Worm (Caenorhabditis elegans): ENCODE results near the gene valv-1.

The valv-1 gene

ce11 chrIV:7418818-7419217 lies 26.3 kb downstream of the valv-1 start, which contains the start of gene B0496.6:
Gene B0496.6 (plus strand): TSS chrIV:7419118.
- TF ChIP-seq T22C8.4 (GFP tag; IDR thresholded peaks at IDR 0.05) (no peak), klf-2 (GFP tag; conservative IDR thresholded peaks at IDR 0.05) (no peak), flt-1 (GFP tag; IDR thresholded peaks at IDR 0.05) (no peak), ztf-23 (GFP tag; IDR thresholded peaks at IDR 0.05) (no peak), tab-1 (GFP tag; IDR thresholded peaks at IDR 0.05) (no peak), ref-1 (GFP tag; conservative IDR thresholded peaks at IDR 0.05) (no peak), med-1 (GFP tag; optimal IDR thresholded peaks at IDR 0.05; ENCODE audit: insufficient read depth) (no peak), cog-1 (tag; optimal IDR thresholded peaks at IDR 0.05) (no peak), ztf-29 (GFP tag; IDR thresholded peaks at IDR 0.05) (no peak)

ce11 chrIV:7414163-7414562 lies 31.0 kb downstream of the valv-1 start:
- TF ChIP-seq ztf-23 (GFP tag; IDR thresholded peaks at IDR 0.05) (no peak), tab-1 (GFP tag; IDR thresholded peaks at IDR 0.05) (no peak)

ce11 chrIV:7413573-7413972 lies 31.6 kb downstream of the valv-1 start:
- TF ChIP-seq med-1 (GFP tag; optimal IDR thresholded peaks at IDR 0.05; ENCODE audit: insufficient read depth), result no peak
- no peak for TF ChIP-seq T22C8.4 (GFP tag; IDR thresholded peaks at IDR 0.05)
- no peak for TF ChIP-seq ref-1 (GFP tag; conservative IDR thresholded peaks at IDR 0.05)
- no peak for TF ChIP-seq tab-1 (GFP tag; IDR thresholded peaks at IDR 0.05)
- no peak for TF ChIP-seq flt-1 (GFP tag; IDR thresholded peaks at IDR 0.05)
- TF ChIP-seq ztf-29 (GFP tag; IDR thresholded peaks at IDR 0.05), result no peak
- TF ChIP-seq klf-2 (GFP tag; conservative IDR thresholded peaks at IDR 0.05), result no peak
- TF ChIP-seq cog-1 (tag; optimal IDR thresholded peaks at IDR 0.05), result no peak
- no peak for TF ChIP-seq ztf-23 (GFP tag; IDR thresholded peaks at IDR 0.05)

- no peak for TF ChIP-seq ref-1 (GFP tag; conservative IDR thresholded peaks at IDR 0.05)
- TF ChIP-seq ztf-29 (GFP tag; IDR thresholded peaks at IDR 0.05), result no peak
- no peak for TF ChIP-seq flt-1 (GFP tag; IDR thresholded peaks at IDR 0.05)
Observed at ce11 chrIV:7407301-7407700, 37.8 kb downstream of the valv-1 start.

- TF ChIP-seq flt-1 (GFP tag; IDR thresholded peaks at IDR 0.05), result no peak
- no peak for TF ChIP-seq ztf-29 (GFP tag; IDR thresholded peaks at IDR 0.05)
- TF ChIP-seq med-1 (GFP tag; optimal IDR thresholded peaks at IDR 0.05; ENCODE audit: insufficient read depth), result no peak
- TF ChIP-seq klf-2 (GFP tag; conservative IDR thresholded peaks at IDR 0.05), result no peak
- TF ChIP-seq ref-1 (GFP tag; conservative IDR thresholded peaks at IDR 0.05), result no peak
- no peak for TF ChIP-seq cog-1 (tag; optimal IDR thresholded peaks at IDR 0.05)
- TF ChIP-seq tab-1 (GFP tag; IDR thresholded peaks at IDR 0.05), result no peak
- no peak for TF ChIP-seq ztf-23 (GFP tag; IDR thresholded peaks at IDR 0.05)
- TF ChIP-seq T22C8.4 (GFP tag; IDR thresholded peaks at IDR 0.05), result no peak
Observed at ce11 chrIV:7406690-7407089, 38.4 kb downstream of the valv-1 start.

ce11 chrIV:7404934-7405632 lies 40.1 kb downstream of the valv-1 start, which contains the start of the genes C48A7.16 and egl-19:
Gene C48A7.16 (plus strand): TSS chrIV:7405477.
Gene egl-19 (plus strand): TSS chrIV:7405582.
- TF ChIP-seq T22C8.4 (GFP tag; IDR thresholded peaks at IDR 0.05) (no peak), med-1 (GFP tag; optimal IDR thresholded peaks at IDR 0.05; ENCODE audit: insufficient read depth) (no peak), flt-1 (GFP tag; IDR thresholded peaks at IDR 0.05) (no peak), ztf-29 (GFP tag; IDR thresholded peaks at IDR 0.05) (no peak), tab-1 (GFP tag; IDR thresholded peaks at IDR 0.05) (no peak), ref-1 (GFP tag; conservative IDR thresholded peaks at IDR 0.05) (no peak), ztf-23 (GFP tag; IDR thresholded peaks at IDR 0.05) (no peak), cog-1 (tag; optimal IDR thresholded peaks at IDR 0.05) (no peak), klf-2 (GFP tag; conservative IDR thresholded peaks at IDR 0.05) (no peak)

ce11 chrIV:7403422-7403821 lies 41.7 kb downstream of the valv-1 start:
- TF ChIP-seq ztf-29 (GFP tag; IDR thresholded peaks at IDR 0.05) (no peak), T22C8.4 (GFP tag; IDR thresholded peaks at IDR 0.05) (no peak), tab-1 (GFP tag; IDR thresholded peaks at IDR 0.05) (no peak), ztf-23 (GFP tag; IDR thresholded peaks at IDR 0.05) (no peak), flt-1 (GFP tag; IDR thresholded peaks at IDR 0.05) (no peak), med-1 (GFP tag; optimal IDR thresholded peaks at IDR 0.05; ENCODE audit: insufficient read depth) (no peak), ref-1 (GFP tag; conservative IDR thresholded peaks at IDR 0.05) (no peak), klf-2 (GFP tag; conservative IDR thresholded peaks at IDR 0.05) (no peak), cog-1 (tag; optimal IDR thresholded peaks at IDR 0.05) (no peak)

ce11 chrIV:7402077-7402476 lies 43.1 kb downstream of the valv-1 start:
- peak; percentile 81 for TF ChIP-seq T22C8.4 (GFP tag; IDR thresholded peaks at IDR 0.05)
- no peak for TF ChIP-seq ztf-23 (GFP tag; IDR thresholded peaks at IDR 0.05)
- peak; percentile 36 for TF ChIP-seq cog-1 (tag; optimal IDR thresholded peaks at IDR 0.05)

ce11 chrIV:7400502-7401118 lies 44.5 kb downstream of the valv-1 start:
- TF ChIP-seq tab-1 (GFP tag; IDR thresholded peaks at IDR 0.05) (no peak), flt-1 (GFP tag; IDR thresholded peaks at IDR 0.05) (no peak), ztf-23 (GFP tag; IDR thresholded peaks at IDR 0.05) (no peak), T22C8.4 (GFP tag; IDR thresholded peaks at IDR 0.05) (no peak), klf-2 (GFP tag; conservative IDR thresholded peaks at IDR 0.05) (no peak), ref-1 (GFP tag; conservative IDR thresholded peaks at IDR 0.05) (no peak), ztf-29 (GFP tag; IDR thresholded peaks at IDR 0.05) (no peak), med-1 (GFP tag; optimal IDR thresholded peaks at IDR 0.05; ENCODE audit: insufficient read depth) (no peak), cog-1 (tag; optimal IDR thresholded peaks at IDR 0.05) (no peak)

ce11 chrIV:7397507-7397906 lies 47.6 kb downstream of the valv-1 start:
- TF ChIP-seq T22C8.4 (GFP tag; IDR thresholded peaks at IDR 0.05) (no peak), ref-1 (GFP tag; conservative IDR thresholded peaks at IDR 0.05) (no peak), flt-1 (GFP tag; IDR thresholded peaks at IDR 0.05) (no peak), tab-1 (GFP tag; IDR thresholded peaks at IDR 0.05) (no peak), ztf-23 (GFP tag; IDR thresholded peaks at IDR 0.05) (no peak), med-1 (GFP tag; optimal IDR thresholded peaks at IDR 0.05; ENCODE audit: insufficient read depth) (no peak)
